Worm (Caenorhabditis elegans) whole organism, young adult: Measurements from ENCODE around the gene T01G1.2.

ENCODE experiments used
- D2030.7 ChIP-seq: fragments of 200-800 bp; sonication (Bioruptor generic); IDR thresholded peaks from 2 replicates; pipeline ENCODE4 v1.3.6; 2022; ENCODE audit warnings: missing genetic modification reagents, missing genetic modification characterization, missing compliant biosample characterization
- F23B12.7 ChIP-seq: sonication (generic microtip); optimal IDR thresholded peaks from 2 replicates; lab custom pipeline; 2017; ENCODE audit warnings: missing genetic modification characterization, mild to moderate bottlenecking, missing compliant biosample characterization, antibody characterized with exemption, moderate library complexity; ENCODE audit not compliant: insufficient read depth
- F33H1.4 ChIP-seq: fragments of 200-800 bp; sonication (Bioruptor generic); IDR thresholded peaks from 2 replicates; pipeline ENCODE4 v1.3.6; 2022; ENCODE audit warnings: missing genetic modification reagents, missing genetic modification characterization, missing compliant biosample characterization
- F39B2.1 ChIP-seq: fragments of 200-800 bp; sonication (Bioruptor generic); IDR thresholded peaks from 2 replicates; pipeline ENCODE4 v1.3.6; 2022; ENCODE audit warnings: missing genetic modification reagents, missing genetic modification characterization, missing compliant biosample characterization
- F49E8.2 ChIP-seq: sonication (generic microtip); optimal IDR thresholded peaks from 3 replicates; lab custom pipeline; 2017; ENCODE audit warnings: missing genetic modification characterization, mild to moderate bottlenecking, missing compliant biosample characterization, antibody characterized with exemption, moderate library complexity; ENCODE audit not compliant: insufficient read depth
- F57A8.1 ChIP-seq: fragments of 200-800 bp; sonication (Bioruptor generic); optimal IDR thresholded peaks from 2 replicates; lab custom pipeline; 2018; ENCODE audit warnings: mild to moderate bottlenecking, missing genetic modification characterization, moderate library complexity, missing compliant biosample characterization
- T07F8.4 ChIP-seq: sonication (generic microtip); optimal IDR thresholded peaks from 2 replicates; lab custom pipeline; 2016; ENCODE audit warnings: mild to moderate bottlenecking, missing genetic modification characterization, moderate library complexity, missing compliant biosample characterization
- Y95B8A.8 ChIP-seq: fragments of 200-800 bp; sonication (Bioruptor generic); IDR thresholded peaks from 2 replicates; pipeline ENCODE4 v1.3.6; 2022; ENCODE audit warnings: missing genetic modification reagents, missing genetic modification characterization, missing compliant biosample characterization
- aptf-2 ChIP-seq: fragments of 200-800 bp; sonication (Bioruptor generic); conservative IDR thresholded peaks from 2 replicates; pipeline ENCODE4 v1.3.6; 2022; ENCODE audit warnings: missing genetic modification reagents, missing genetic modification characterization, missing compliant biosample characterization
- athp-1 ChIP-seq: sonication (generic microtip); optimal IDR thresholded peaks from 2 replicates; lab custom pipeline; 2017; ENCODE audit warnings: mild to moderate bottlenecking, missing genetic modification characterization, missing compliant biosample characterization
- attf-3 ChIP-seq: fragments of 200-800 bp; sonication (Bioruptor generic); conservative IDR thresholded peaks from 2 replicates; pipeline ENCODE4 v1.3.6; 2022; ENCODE audit warnings: missing genetic modification reagents, missing genetic modification characterization, missing compliant biosample characterization
- attf-5 ChIP-seq: fragments of 200-800 bp; sonication (Bioruptor generic); optimal IDR thresholded peaks from 2 replicates; lab custom pipeline; 2018; ENCODE audit warnings: mild to moderate bottlenecking, missing genetic modification characterization, missing compliant biosample characterization
- cebp-2 ChIP-seq: fragments of 200-800 bp; sonication (Bioruptor generic); IDR thresholded peaks from 2 replicates; pipeline ENCODE4 v1.3.6; 2022; ENCODE audit warnings: missing genetic modification characterization, missing compliant biosample characterization
- ceh-100 ChIP-seq: fragments of 200-800 bp; sonication (Bioruptor generic); IDR thresholded peaks from 2 replicates; pipeline ENCODE4 v1.3.6; 2022; ENCODE audit warnings: missing genetic modification reagents, missing genetic modification characterization, missing compliant biosample characterization
- ceh-91 ChIP-seq: fragments of 200-800 bp; sonication (Bioruptor generic); IDR thresholded peaks from 2 replicates; pipeline ENCODE4 v1.3.6; 2022; ENCODE audit warnings: missing genetic modification reagents, missing genetic modification characterization, missing compliant biosample characterization
- dpff-1 ChIP-seq: sonication (generic microtip); optimal IDR thresholded peaks from 2 replicates; lab custom pipeline; 2017; ENCODE audit warnings: mild to moderate bottlenecking, missing genetic modification characterization, missing compliant biosample characterization
- dpl-1 ChIP-seq: fragments of 150-350 bp; optimal IDR thresholded peaks from 2 replicates; lab custom pipeline; 2014; ENCODE audit warnings: missing biosample characterization, missing genetic modification reagents, missing genetic modification characterization
- egrh-3 ChIP-seq: fragments of 200-800 bp; sonication (Bioruptor generic); IDR thresholded peaks from 2 replicates; pipeline ENCODE4 v1.3.6; 2022; ENCODE audit warnings: missing genetic modification reagents, missing genetic modification characterization, missing compliant biosample characterization
- hmg-20 ChIP-seq: fragments of 200-800 bp; sonication (Bioruptor generic); IDR thresholded peaks from 2 replicates; pipeline ENCODE4 v1.3.6; 2022; ENCODE audit warnings: missing genetic modification reagents, missing genetic modification characterization, missing compliant biosample characterization
- hrde-1 ChIP-seq: sonication (generic microtip); optimal IDR thresholded peaks from 2 replicates; lab custom pipeline; 2016; ENCODE audit warnings: missing genetic modification characterization, mild to moderate bottlenecking, missing compliant biosample characterization, moderate library complexity, missing genotype, missing genetic modification reagents, borderline replicate concordance
- hsf-1 ChIP-seq: fragments of 200-800 bp; sonication (Bioruptor generic); IDR thresholded peaks from 2 replicates; pipeline ENCODE4 v1.3.6; 2022; ENCODE audit warnings: missing genetic modification reagents, missing genetic modification characterization, missing compliant biosample characterization
- lag-1 ChIP-seq: fragments of 200-800 bp; sonication (Bioruptor generic); IDR thresholded peaks from 2 replicates; pipeline ENCODE4 v1.3.6; 2022; ENCODE audit warnings: missing genetic modification reagents, missing genetic modification characterization, missing compliant biosample characterization
- let-607 ChIP-seq, 2 experiments: fragments of 200-800 bp in 1 of 2; sonication (Bioruptor generic) in 1 of 2; sonication (generic microtip) in 1 of 2; optimal IDR thresholded peaks; 2 replicates each; lab custom pipeline; 2016 to 2018; ENCODE audit warnings: mild to moderate bottlenecking in 2 of 2, missing compliant biosample characterization in 2 of 2, missing genetic modification characterization in 2 of 2, moderate library complexity in 2 of 2, missing genotype in 1 of 2
- lin-35 ChIP-seq, 3 experiments: fragments of 150-350 bp in 2 of 3; sonication (generic microtip) in 1 of 3; optimal IDR thresholded peaks; 2 replicates each; lab custom pipeline; 2014 to 2018; ENCODE audit warnings: missing biosample characterization in 3 of 3, missing genetic modification characterization in 3 of 3, missing genetic modification reagents in 3 of 3
- lin-54 ChIP-seq: fragments of 200-800 bp; sonication (Bioruptor generic); optimal IDR thresholded peaks from 2 replicates; lab custom pipeline; 2018; ENCODE audit warnings: mild to moderate bottlenecking, missing genetic modification characterization, missing compliant biosample characterization
- lsy-27 ChIP-seq: sonication (generic microtip); optimal IDR thresholded peaks from 2 replicates; lab custom pipeline; 2017; ENCODE audit warnings: missing genetic modification characterization, mild to moderate bottlenecking, missing compliant biosample characterization, antibody characterized with exemption, missing genotype, borderline replicate concordance; ENCODE audit not compliant: insufficient read depth
- mes-4 ChIP-seq: sonication (generic microtip); optimal IDR thresholded peaks from 2 replicates; lab custom pipeline; 2016; ENCODE audit warnings: missing genotype, missing genetic modification characterization, missing compliant biosample characterization
- nfyb-1 ChIP-seq: fragments of 200-800 bp; sonication (Bioruptor generic); IDR thresholded peaks from 2 replicates; pipeline ENCODE4 v1.3.6; 2022; ENCODE audit warnings: missing genetic modification reagents, missing genetic modification characterization, missing compliant biosample characterization
- nhr-120 ChIP-seq: fragments of 200-800 bp; sonication (Bioruptor generic); IDR thresholded peaks from 2 replicates; pipeline ENCODE4 v1.3.6; 2022; ENCODE audit warnings: missing genetic modification characterization, missing compliant biosample characterization
- pbrm-1 ChIP-seq: fragments of 200-800 bp; sonication (Bioruptor generic); IDR thresholded peaks from 2 replicates; pipeline ENCODE4 v1.3.6; 2022; ENCODE audit warnings: missing genetic modification reagents, missing genetic modification characterization, missing compliant biosample characterization
- sdz-38 ChIP-seq: sonication (generic microtip); optimal IDR thresholded peaks from 2 replicates; lab custom pipeline; 2016; ENCODE audit warnings: missing genotype, missing genetic modification characterization, missing compliant biosample characterization
- sea-2 ChIP-seq: fragments of 200-800 bp; sonication (Bioruptor generic); IDR thresholded peaks from 2 replicates; pipeline ENCODE4 v1.3.6; 2022; ENCODE audit warnings: missing genetic modification characterization, missing compliant biosample characterization
- snpc-1.3 ChIP-seq: sonication (generic microtip); optimal IDR thresholded peaks from 2 replicates; lab custom pipeline; 2017; ENCODE audit warnings: missing genetic modification characterization, mild to moderate bottlenecking, missing compliant biosample characterization, antibody characterized with exemption, moderate library complexity, missing genotype, missing genetic modification reagents; ENCODE audit not compliant: insufficient read depth
- somi-1 ChIP-seq: fragments of 200-800 bp; sonication (Bioruptor generic); optimal IDR thresholded peaks from 2 replicates; lab custom pipeline; 2018; ENCODE audit warnings: mild to moderate bottlenecking, missing genetic modification characterization, missing compliant biosample characterization
- sptf-2 ChIP-seq: fragments of 200-800 bp; sonication (Bioruptor generic); optimal IDR thresholded peaks from 2 replicates; lab custom pipeline; 2018; ENCODE audit warnings: mild to moderate bottlenecking, missing genetic modification characterization, missing compliant biosample characterization
- tlf-1 ChIP-seq: fragments of 200-800 bp; sonication (Bioruptor generic); optimal IDR thresholded peaks from 2 replicates; lab custom pipeline; 2018; ENCODE audit warnings: mild to moderate bottlenecking, missing genetic modification characterization, missing compliant biosample characterization
- unc-130 ChIP-seq: sonication (generic microtip); optimal IDR thresholded peaks from 2 replicates; lab custom pipeline; 2016; ENCODE audit warnings: missing genetic modification reagents, missing genetic modification characterization, missing compliant biosample characterization
- zfh-2 ChIP-seq: fragments of 200-800 bp; sonication (Bioruptor generic); conservative IDR thresholded peaks from 2 replicates; pipeline ENCODE4 v1.3.6; 2022; ENCODE audit warnings: missing genetic modification reagents, missing genetic modification characterization, missing compliant biosample characterization
- ztf-18 ChIP-seq: sonication (generic microtip); optimal IDR thresholded peaks from 2 replicates; lab custom pipeline; 2016; ENCODE audit warnings: missing genotype, mild to moderate bottlenecking, missing genetic modification characterization, missing compliant biosample characterization
- ztf-3 ChIP-seq: fragments of 200-800 bp; sonication (Bioruptor generic); optimal IDR thresholded peaks from 2 replicates; lab custom pipeline; 2018; ENCODE audit warnings: mild to moderate bottlenecking, missing genetic modification characterization, missing compliant biosample characterization
- ztf-6 ChIP-seq: fragments of 200-800 bp; sonication (Bioruptor generic); IDR thresholded peaks from 2 replicates; pipeline ENCODE4 v1.3.6; 2022; ENCODE audit warnings: missing genetic modification reagents, missing genetic modification characterization, missing compliant biosample characterization

Gene T01G1.2

ce11 chrIV:11326939-11327565 lies 27.2 kb upstream of the T01G1.2 start, which contains the start of gene B0035.21 (continued):
- TF ChIP-seq egrh-3 (GFP tag; lab: Robert Waterston, UW) (no peak), dpff-1 (tag; lab: Kevin White, UChicago) (no peak), hmg-20 (GFP tag; lab: Robert Waterston, UW) (no peak), ceh-91 (no peak), sea-2 (GFP tag; lab: Robert Waterston, UW) (no peak), zfh-2 (GFP tag; lab: Robert Waterston, UW) (no peak), attf-3 (GFP tag; lab: Robert Waterston, UW) (no peak), sdz-38 (no peak), ztf-18 (tag; lab: Kevin White, UChicago) (no peak), F33H1.4 (GFP tag; lab: Robert Waterston, UW) (peak; percentile 22; the same call in 1 of the 2 replicates), aptf-2 (GFP tag; lab: Robert Waterston, UW) (no peak), sptf-2 (GFP tag; lab: Kevin White, UChicago) (no peak), F23B12.7 (tag; lab: Kevin White, UChicago) (no peak), D2030.7 (peak; percentile 53), let-607 (tag; optimal IDR thresholded peaks at IDR 0.05; lab: Kevin White, UChicago) (no peak), tlf-1 (GFP tag; lab: Kevin White, UChicago) (no peak), dpl-1 (GFP tag; lab: Kevin White, UChicago) (no peak), Y95B8A.8 (GFP tag; lab: Robert Waterston, UW) (peak; percentile 70; the same call in 1 of the 2 replicates), hsf-1 (peak; percentile 64), ztf-6 (GFP tag; lab: Robert Waterston, UW) (no peak), hrde-1 (no peak), mes-4 (tag; lab: Kevin White, UChicago) (no peak), somi-1 (no peak), F57A8.1 (GFP tag; lab: Kevin White, UChicago) (no peak), ztf-3 (GFP tag; lab: Kevin White, UChicago) (no peak), cebp-2 (GFP tag; lab: Robert Waterston, UW) (no peak), nhr-120 (no peak), pbrm-1 (no peak), snpc-1.3 (tag; lab: Kevin White, UChicago) (peak; percentile 7), attf-5 (GFP tag; lab: Kevin White, UChicago) (no peak), F49E8.2 (no peak), lsy-27 (tag; lab: Kevin White, UChicago) (no peak), nfyb-1 (no peak), lin-54 (GFP tag; lab: Kevin White, UChicago) (peak; percentile 27), lag-1 (no peak), unc-130 (GFP tag; lab: Kevin White, UChicago) (no peak), T07F8.4 (tag; lab: Kevin White, UChicago) (no peak), F39B2.1 (GFP tag; lab: Robert Waterston, UW) (peak; percentile 85), lin-35 (GFP tag; optimal IDR thresholded peaks at IDR 0.05; lab: Kevin White, UChicago) (no peak), ceh-100 (GFP tag; lab: Robert Waterston, UW) (no peak), athp-1 (no peak)
- TF ChIP-seq, all 124 proteins: peak for 24
